Fruit fly (Drosophila melanogaster) whole organism, prepupa: ENCODE data around the gene CG31220.

ENCODE experiments used
- CG16779 ChIP-seq: fragments of 200-800 bp; sonication (Bioruptor generic); optimal IDR thresholded peaks from 3 replicates; lab custom pipeline; 2017; ENCODE audit warnings: missing biosample characterization, mild to moderate bottlenecking, missing genetic modification characterization
- CG34406 ChIP-seq: fragments of 200-800 bp; sonication (Bioruptor generic); optimal IDR thresholded peaks from 3 replicates; lab custom pipeline; 2016; ENCODE audit warnings: missing biosample characterization, missing genetic modification characterization
- CG6808 ChIP-seq: fragments of 200-800 bp; sonication (Bioruptor generic); optimal IDR thresholded peaks from 3 replicates; lab custom pipeline; 2017; ENCODE audit warnings: missing biosample characterization, missing genetic modification characterization, mild to moderate bottlenecking, moderate library complexity, missing genetic modification reagents
- CG8632 ChIP-seq: fragments of 200-800 bp; sonication (Bioruptor generic); optimal IDR thresholded peaks from 3 replicates; lab custom pipeline; 2016; ENCODE audit warnings: missing biosample characterization, missing genetic modification characterization
- Hr39 ChIP-seq: fragments of 200-800 bp; sonication (Bioruptor generic); optimal IDR thresholded peaks from 2 replicates; lab custom pipeline; 2016; ENCODE audit warnings: missing biosample characterization, missing genetic modification characterization
- Sox102F ChIP-seq: fragments of 200-800 bp; sonication (Bioruptor generic); optimal IDR thresholded peaks from 2 replicates; lab custom pipeline; 2016; ENCODE audit warnings: missing biosample characterization, mild to moderate bottlenecking, missing genetic modification characterization
- acj6 ChIP-seq: fragments of 200-800 bp; sonication (Bioruptor generic); optimal IDR thresholded peaks from 3 replicates; lab custom pipeline; 2016; ENCODE audit warnings: missing biosample characterization, missing genetic modification characterization

- TF ChIP-seq Sox102F (GFP tag; lab: Kevin White, UChicago), result peak; percentile 70
- peak; percentile 32 for TF ChIP-seq CG16779 (tag; lab: Kevin White, UChicago)
- TF ChIP-seq CG34406 (GFP tag; lab: Kevin White, UChicago), result peak; percentile 68
- TF ChIP-seq acj6 (GFP tag; lab: Kevin White, UChicago), result peak; percentile 77
- TF ChIP-seq CG6808 (GFP tag; lab: Kevin White, UChicago), result peak; percentile 27
- peak; percentile 54 for TF ChIP-seq CG8632
- TF ChIP-seq Hr39, result peak; percentile 76
Observed at dm6 chr3R:19671223-19671991, 23.1 kb downstream of the CG31220 start, which contains the start of gene Naam.
